Fruit fly (Drosophila melanogaster) S2 (cell line): ENCODE measurements around the gene CG14270.

ENCODE experiments used
- CG8478 ChIP-seq: fragments of >200 bp; optimal IDR thresholded peaks from 2 replicates; lab custom pipeline; 2018
- CTCF ChIP-seq, 2 experiments: fragments of >200 bp; optimal IDR thresholded peaks; 2 replicates each; lab custom pipeline; 2018

DNA sequence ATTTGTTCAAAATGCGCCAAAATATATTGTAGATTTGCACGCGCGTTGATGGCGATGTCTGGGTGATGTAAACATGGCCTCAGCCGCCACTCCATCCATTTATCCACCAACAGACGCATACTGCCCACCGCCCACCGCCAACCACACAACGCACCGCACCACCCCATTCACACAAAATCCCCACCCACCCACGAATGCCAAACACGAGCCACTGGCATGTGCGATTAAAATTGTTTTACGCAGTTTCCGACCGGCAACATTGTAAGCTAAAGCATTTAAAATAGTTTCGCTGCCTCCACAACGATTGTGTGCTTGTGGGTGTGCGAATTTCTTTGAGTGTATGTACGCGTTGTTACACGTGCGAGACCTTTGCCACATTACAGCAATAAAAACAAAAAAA lies 44.7 kb downstream of the CG14270 start:
- TF ChIP-seq CG8478, result no peak
- TF ChIP-seq CTCF (optimal IDR thresholded peaks at IDR 0.05; lab: Kevin White, UChicago), result no peak
